Worm (Caenorhabditis elegans) whole organism, young adult: ENCODE results near the gene mes-4.

ENCODE experiments used
- ama-1 ChIP-seq, 3 experiments: fragments of 150-350 bp in 1 of 3; sonication (generic microtip) in 2 of 3; optimal IDR thresholded peaks; 2 replicates each; lab custom pipeline; 2014 to 2018; ENCODE audit warnings: missing biosample characterization in 2 of 3, missing genetic modification characterization in 2 of 3, missing genetic modification reagents in 2 of 3
- attf-5 ChIP-seq: fragments of 200-800 bp; sonication (Bioruptor generic); optimal IDR thresholded peaks from 2 replicates; lab custom pipeline; 2018; ENCODE audit warnings: mild to moderate bottlenecking, missing genetic modification characterization, missing compliant biosample characterization
- ceh-27 ChIP-seq: fragments of 200-800 bp; sonication (Bioruptor generic); optimal IDR thresholded peaks from 2 replicates; lab custom pipeline; 2018; ENCODE audit warnings: mild to moderate bottlenecking, missing genetic modification characterization, moderate library complexity, missing compliant biosample characterization
- ceh-40 ChIP-seq: fragments of 200-800 bp; sonication (Bioruptor generic); IDR thresholded peaks from 2 replicates; pipeline ENCODE4 v1.3.6; 2022; ENCODE audit warnings: missing genetic modification characterization, missing compliant biosample characterization
- rpc-1 ChIP-seq, 2 experiments: fragments of 150-350 bp in 1 of 2; sonication (generic microtip) in 1 of 2; optimal IDR thresholded peaks; 2 replicates each; lab custom pipeline; 2014 to 2018; ENCODE audit warnings: missing biosample characterization in 1 of 2, missing genetic modification characterization in 1 of 2, missing genetic modification reagents in 1 of 2, missing genotype in 1 of 2
- sea-2 ChIP-seq: fragments of 200-800 bp; sonication (Bioruptor generic); IDR thresholded peaks from 2 replicates; pipeline ENCODE4 v1.3.6; 2022; ENCODE audit warnings: missing genetic modification characterization, missing compliant biosample characterization
- unc-62 ChIP-seq: fragments of 150-350 bp; optimal IDR thresholded peaks from 2 replicates; lab custom pipeline; 2014; ENCODE audit warnings: missing biosample characterization, missing genetic modification reagents, missing genetic modification characterization

ce11 chrV:13473467-13473866, 36.1 kb upstream of the mes-4 start, which contains the start of gene T10G3.1:
- TF ChIP-seq rpc-1 (optimal IDR thresholded peaks at IDR 0.05; lab: Kevin White, UChicago), result no peak
- no peak for TF ChIP-seq rpc-1 (tag; optimal IDR thresholded peaks at IDR 0.05; lab: Kevin White, UChicago)
- TF ChIP-seq ceh-40 (GFP tag; lab: Robert Waterston, UW), result no peak
- no peak for TF ChIP-seq ceh-27
- TF ChIP-seq attf-5, result no peak
- no peak for TF ChIP-seq unc-62 (GFP tag; lab: Kevin White, UChicago)
- no peak for TF ChIP-seq ama-1 (optimal IDR thresholded peaks at IDR 0.05; lab: Kevin White, UChicago)
- TF ChIP-seq ama-1 (GFP tag; optimal IDR thresholded peaks at IDR 0.05; lab: Kevin White, UChicago), result no peak
- TF ChIP-seq sea-2 (GFP tag; lab: Robert Waterston, UW), result no peak
